Fruit fly (Drosophila melanogaster) whole organism, embryonic: ENCODE data around the gene Lcp65Aa.

ENCODE experiments used
- CG11398 ChIP-seq: fragments of 200-800 bp; sonication (Bioruptor generic); optimal IDR thresholded peaks from 2 replicates; lab custom pipeline; 2016; ENCODE audit warnings: missing biosample characterization, missing genetic modification characterization
- CG12071 ChIP-seq: fragments of 200-800 bp; sonication (Bioruptor generic); optimal IDR thresholded peaks from 3 replicates; lab custom pipeline; 2018; ENCODE audit warnings: missing biosample characterization, mild to moderate bottlenecking, missing genetic modification characterization
- CG12155 ChIP-seq: fragments of 200-800 bp; sonication (Bioruptor generic); optimal IDR thresholded peaks from 3 replicates; lab custom pipeline; 2016; ENCODE audit warnings: missing biosample characterization, missing genetic modification characterization
- CG12659 ChIP-seq: fragments of 200-800 bp; sonication (Bioruptor generic); optimal IDR thresholded peaks from 3 replicates; lab custom pipeline; 2017; ENCODE audit warnings: mild to moderate bottlenecking, missing biosample characterization, missing genetic modification reagents, missing genetic modification characterization
- CG13296 ChIP-seq: fragments of 200-800 bp; sonication (Bioruptor generic); optimal IDR thresholded peaks from 3 replicates; lab custom pipeline; 2018; ENCODE audit warnings: missing biosample characterization, mild to moderate bottlenecking, missing genetic modification characterization
- CG13424 ChIP-seq: fragments of 200-800 bp; sonication (Bioruptor generic); optimal IDR thresholded peaks from 2 replicates; lab custom pipeline; 2019; ENCODE audit warnings: missing biosample characterization, mild to moderate bottlenecking, missing genetic modification characterization, moderate library complexity
- CG14014 ChIP-seq: fragments of 200-800 bp; sonication (Bioruptor generic); IDR thresholded peaks from 2 replicates; pipeline ENCODE4 v1.3.6; 2022; ENCODE audit warnings: missing biosample characterization, missing genetic modification characterization
- CG15073 ChIP-seq: fragments of 200-800 bp; sonication (Bioruptor generic); optimal IDR thresholded peaks from 2 replicates; lab custom pipeline; 2016; ENCODE audit warnings: missing biosample characterization, missing genetic modification characterization
- CG15696 ChIP-seq: fragments of 200-800 bp; sonication (Bioruptor generic); optimal IDR thresholded peaks from 2 replicates; lab custom pipeline; 2019; ENCODE audit warnings: missing biosample characterization, mild to moderate bottlenecking, missing genetic modification characterization, moderate library complexity
- CG16779 ChIP-seq: fragments of 200-800 bp; sonication (Bioruptor generic); IDR thresholded peaks from 2 replicates; pipeline ENCODE4 v1.3.6; 2022; ENCODE audit warnings: missing biosample characterization, missing genetic modification characterization
- CG17361 ChIP-seq: fragments of 200-800 bp; sonication (Bioruptor generic); IDR thresholded peaks from 3 replicates; pipeline ENCODE4 v1.3.6; 2022; ENCODE audit warnings: missing biosample characterization, missing genetic modification characterization
- CG17802 ChIP-seq: fragments of 200-800 bp; sonication (Bioruptor generic); optimal IDR thresholded peaks from 2 replicates; lab custom pipeline; 2018; ENCODE audit warnings: missing biosample characterization, mild to moderate bottlenecking, missing genetic modification characterization, moderate library complexity
- CG1832 ChIP-seq: fragments of 200-800 bp; sonication (Bioruptor generic); optimal IDR thresholded peaks from 2 replicates; lab custom pipeline; 2017; ENCODE audit warnings: missing biosample characterization, mild to moderate bottlenecking, missing genetic modification characterization, inconsistent platforms
- CG18764 ChIP-seq: fragments of 200-800 bp; sonication (Bioruptor generic); optimal IDR thresholded peaks from 3 replicates; lab custom pipeline; 2016; ENCODE audit warnings: missing biosample characterization, missing genetic modification characterization
- CG2712 ChIP-seq: fragments of 200-800 bp; optimal IDR thresholded peaks from 3 replicates; lab custom pipeline; 2019; ENCODE audit warnings: missing biosample characterization, mild to moderate bottlenecking, missing genetic modification characterization, moderate library complexity
- CG30020 ChIP-seq: fragments of 200-800 bp; optimal IDR thresholded peaks from 2 replicates; lab custom pipeline; 2019; ENCODE audit warnings: missing biosample characterization, mild to moderate bottlenecking, missing genetic modification characterization, moderate library complexity
- CG31388 ChIP-seq: fragments of 200-800 bp; sonication (Bioruptor generic); optimal IDR thresholded peaks from 2 replicates; lab custom pipeline; 2016; ENCODE audit warnings: missing biosample characterization, missing genetic modification characterization
- CG31441 ChIP-seq: fragments of 200-800 bp; sonication (Bioruptor generic); IDR thresholded peaks from 2 replicates; pipeline ENCODE4 v1.3.6; 2022; ENCODE audit warnings: missing biosample characterization, missing genetic modification characterization
- CG32767 ChIP-seq: fragments of 200-800 bp; sonication (Bioruptor generic); IDR thresholded peaks from 2 replicates; pipeline ENCODE4 v1.3.6; 2022; ENCODE audit warnings: missing biosample characterization, missing genetic modification characterization
- CG4617 ChIP-seq: fragments of 200-800 bp; sonication (Bioruptor generic); optimal IDR thresholded peaks from 3 replicates; lab custom pipeline; 2016; ENCODE audit warnings: missing biosample characterization, missing genetic modification characterization, borderline replicate concordance
- CG6175 ChIP-seq: fragments of 200-800 bp; sonication (Bioruptor generic); IDR thresholded peaks from 3 replicates; pipeline ENCODE4 v1.3.6; 2022; ENCODE audit warnings: missing biosample characterization, missing genetic modification characterization
- CG8765 ChIP-seq: fragments of 200-800 bp; sonication (Bioruptor generic); IDR thresholded peaks from 2 replicates; pipeline ENCODE4 v1.3.6; 2022; ENCODE audit warnings: missing biosample characterization, missing genetic modification characterization
- CG9609 ChIP-seq: fragments of 200-800 bp; sonication (Bioruptor generic); optimal IDR thresholded peaks from 3 replicates; lab custom pipeline; 2016; ENCODE audit warnings: missing biosample characterization, missing genetic modification characterization
- CoRest ChIP-seq: fragments of 200-800 bp; sonication (Bioruptor generic); optimal IDR thresholded peaks from 3 replicates; lab custom pipeline; 2018; ENCODE audit warnings: missing biosample characterization, mild to moderate bottlenecking, missing genetic modification characterization, moderate library complexity
- Fer1 ChIP-seq: fragments of 200-800 bp; sonication (Bioruptor generic); optimal IDR thresholded peaks from 2 replicates; lab custom pipeline; 2017; ENCODE audit warnings: missing biosample characterization, mild to moderate bottlenecking, missing genetic modification characterization
- HLH4C ChIP-seq: fragments of 200-800 bp; sonication (Bioruptor generic); IDR thresholded peaks from 3 replicates; pipeline ENCODE4 v1.3.6; 2022; ENCODE audit warnings: missing biosample characterization, missing genetic modification characterization; ENCODE audit not compliant: partially characterized antibody
- Hand ChIP-seq: fragments of 200-800 bp; sonication (Bioruptor generic); optimal IDR thresholded peaks from 2 replicates; lab custom pipeline; 2017; ENCODE audit warnings: mild to moderate bottlenecking, missing biosample characterization, missing genetic modification reagents, missing genetic modification characterization
- Lpt ChIP-seq: fragments of >200 bp; optimal IDR thresholded peaks from 2 replicates; lab custom pipeline; 2018; ENCODE audit warnings: missing biosample characterization, missing genetic modification characterization
- Meics ChIP-seq: fragments of 200-800 bp; sonication (Bioruptor generic); optimal IDR thresholded peaks from 2 replicates; lab custom pipeline; 2017; ENCODE audit warnings: missing biosample characterization, mild to moderate bottlenecking, missing genetic modification characterization
- caup ChIP-seq: fragments of 200-800 bp; sonication (Bioruptor generic); optimal IDR thresholded peaks from 3 replicates; lab custom pipeline; 2017; ENCODE audit warnings: missing biosample characterization, mild to moderate bottlenecking, missing genetic modification characterization, moderate library complexity; ENCODE audit not compliant: severe bottlenecking
- dan ChIP-seq: fragments of 200-800 bp; sonication (Bioruptor generic); IDR thresholded peaks from 2 replicates; pipeline ENCODE4 v1.3.6; 2022; ENCODE audit warnings: missing biosample characterization, missing genetic modification characterization
- dmrt99B ChIP-seq: fragments of 200-800 bp; sonication (Bioruptor generic); optimal IDR thresholded peaks from 2 replicates; lab custom pipeline; 2018; ENCODE audit warnings: missing biosample characterization, mild to moderate bottlenecking, missing genetic modification characterization, moderate library complexity
- dpn ChIP-seq, 2 experiments: fragments of 200-800 bp; sonication (Bioruptor generic); optimal IDR thresholded peaks; 3 replicates each; lab custom pipeline; 2016; ENCODE audit warnings: missing biosample characterization in 2 of 2, missing genetic modification characterization in 2 of 2
- eve ChIP-seq, 2 experiments: fragments of >200 bp; optimal IDR thresholded peaks; 2 replicates each; lab custom pipeline; 2017; ENCODE audit warnings: missing biosample characterization in 2 of 2, missing genetic modification characterization in 2 of 2
- exex ChIP-seq: fragments of 200-800 bp; sonication (Bioruptor generic); optimal IDR thresholded peaks from 4 replicates; lab custom pipeline; 2018; ENCODE audit warnings: missing biosample characterization, mild to moderate bottlenecking, missing genetic modification characterization, moderate library complexity
- ftz-f1 ChIP-seq: fragments of 200-800 bp; sonication (Bioruptor generic); optimal IDR thresholded peaks from 2 replicates; lab custom pipeline; 2016; ENCODE audit warnings: missing biosample characterization, missing genetic modification characterization
- grn ChIP-seq: fragments of 200-800 bp; sonication (Bioruptor generic); optimal IDR thresholded peaks from 3 replicates; lab custom pipeline; 2017; ENCODE audit warnings: missing biosample characterization, missing genetic modification characterization
- lmd ChIP-seq: fragments of 200-800 bp; sonication (Bioruptor generic); IDR thresholded peaks from 2 replicates; pipeline ENCODE4 v1.3.6; 2022; ENCODE audit warnings: missing biosample characterization, missing genetic modification characterization
- lola ChIP-seq, 3 experiments: fragments of >200 bp in 2 of 3; fragments of 200-800 bp in 1 of 3; sonication (Bioruptor generic) in 1 of 3; optimal IDR thresholded peaks; 2 replicates each; lab custom pipeline; 2017 to 2019; ENCODE audit warnings: missing biosample characterization in 3 of 3, missing genetic modification characterization in 3 of 3, mild to moderate bottlenecking in 1 of 3, moderate library complexity in 1 of 3
- peb ChIP-seq: fragments of 200-800 bp; sonication (Bioruptor generic); IDR thresholded peaks from 2 replicates; pipeline ENCODE4 v1.3.6; 2022; ENCODE audit warnings: missing biosample characterization, missing genetic modification characterization
- pzg ChIP-seq: fragments of 200-800 bp; sonication (Bioruptor generic); optimal IDR thresholded peaks from 3 replicates; lab custom pipeline; 2018; ENCODE audit warnings: missing biosample characterization, mild to moderate bottlenecking, missing genetic modification characterization, moderate library complexity
- schlank ChIP-seq: fragments of 200-800 bp; sonication (Bioruptor generic); optimal IDR thresholded peaks from 2 replicates; lab custom pipeline; 2018; ENCODE audit warnings: missing biosample characterization, mild to moderate bottlenecking, missing genetic modification characterization
- sd ChIP-seq: fragments of 200-800 bp; sonication (Bioruptor generic); optimal IDR thresholded peaks from 3 replicates; lab custom pipeline; 2018; ENCODE audit warnings: missing biosample characterization, mild to moderate bottlenecking, missing genetic modification characterization, moderate library complexity
- tgo ChIP-seq: fragments of 200-800 bp; sonication (Bioruptor generic); IDR thresholded peaks from 3 replicates; pipeline ENCODE4 v1.3.6; 2022; ENCODE audit warnings: missing biosample characterization, missing genetic modification characterization
- tin ChIP-seq: fragments of 200-800 bp; sonication (Bioruptor generic); optimal IDR thresholded peaks from 3 replicates; lab custom pipeline; 2016; ENCODE audit warnings: missing biosample characterization, missing genetic modification characterization
- tna ChIP-seq: fragments of 200-800 bp; sonication (Bioruptor generic); IDR thresholded peaks from 2 replicates; pipeline ENCODE4 v1.3.6; 2022; ENCODE audit warnings: missing biosample characterization, missing genetic modification characterization; ENCODE audit not compliant: partially characterized antibody
- tup ChIP-seq: fragments of 200-800 bp; sonication (Bioruptor generic); optimal IDR thresholded peaks from 2 replicates; lab custom pipeline; 2016; ENCODE audit warnings: missing biosample characterization, mild to moderate bottlenecking, missing genetic modification characterization, moderate library complexity
- zen2 ChIP-seq: fragments of 200-800 bp; sonication (Bioruptor generic); IDR thresholded peaks from 3 replicates; pipeline ENCODE4 v1.3.6; 2022; ENCODE audit warnings: missing biosample characterization, missing genetic modification characterization; ENCODE audit not compliant: partially characterized antibody

The Lcp65Aa gene

DNA sequence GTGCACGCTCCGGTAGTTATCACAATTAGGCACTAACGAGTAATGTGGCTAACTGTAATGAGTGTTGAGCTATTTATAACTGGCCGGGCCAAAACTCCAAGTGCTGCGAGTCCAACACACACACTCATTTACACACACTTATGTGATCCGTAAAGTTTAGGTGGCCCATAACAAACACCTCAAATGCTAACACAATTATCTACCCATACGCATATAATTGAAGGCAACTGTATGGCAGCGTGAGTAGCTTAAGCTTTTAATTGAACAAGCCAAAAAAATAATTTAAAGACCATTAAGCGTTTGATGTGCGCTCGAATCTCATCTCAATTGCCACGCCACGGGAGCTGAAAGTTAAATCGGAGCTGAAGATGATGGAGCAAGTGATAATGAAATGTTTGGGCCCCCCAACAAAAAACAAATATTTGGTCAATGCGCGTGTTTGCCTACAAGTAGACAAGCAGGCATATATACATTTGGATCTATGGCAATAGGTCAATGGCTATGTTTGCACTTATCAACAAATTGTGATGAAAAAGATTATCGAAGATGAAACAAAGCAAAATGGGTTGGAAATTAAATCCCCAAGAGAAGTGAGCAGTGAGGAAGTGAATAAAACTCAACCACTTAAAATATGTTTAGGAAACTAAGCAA is 11.1 kb upstream of the Lcp65Aa start, which contains the start of gene Cpr65Av (continued):
- peak; percentile 39 for TF ChIP-seq CG13424 (tag; lab: Kevin White, UChicago)
- TF ChIP-seq Lpt (GFP tag; lab: Kevin White, UChicago), result no peak
- TF ChIP-seq CG12155 (GFP tag; lab: Kevin White, UChicago), result no peak
- TF ChIP-seq CG17361 (GFP tag; lab: Robert Waterston, UW), result no peak
- TF ChIP-seq CG2712 (tag; lab: Kevin White, UChicago), result no peak
- no peak for TF ChIP-seq zen2 (GFP tag; lab: Robert Waterston, UW)
- no peak for TF ChIP-seq CG6175 (GFP tag; lab: Robert Waterston, UW)
- TF ChIP-seq Meics (GFP tag; lab: Kevin White, UChicago), result no peak
- no peak for TF ChIP-seq tin (GFP tag; lab: Kevin White, UChicago)
- TF ChIP-seq ftz-f1 (GFP tag; lab: Kevin White, UChicago), result no peak
- no peak for TF ChIP-seq CG13296 (GFP tag; lab: Kevin White, UChicago)
- TF ChIP-seq CG32767 (GFP tag; lab: Robert Waterston, UW), result no peak
- TF ChIP-seq lola (GFP tag; optimal IDR thresholded peaks at IDR 0.05; lab: Kevin White, UChicago), result no peak
- TF ChIP-seq CG30020 (tag; lab: Kevin White, UChicago), result no peak
- TF ChIP-seq tup (GFP tag; lab: Kevin White, UChicago), result no peak
- peak; percentile 34; the same call in 1 of the 2 replicates for TF ChIP-seq CG14014 (GFP tag; lab: Robert Waterston, UW)
- no peak for TF ChIP-seq CG8765 (GFP tag; lab: Robert Waterston, UW)
- no peak for TF ChIP-seq grn (GFP tag; lab: Kevin White, UChicago)
- no peak for TF ChIP-seq schlank (tag; lab: Kevin White, UChicago)
- no peak for TF ChIP-seq pzg (GFP tag; lab: Kevin White, UChicago)
- no peak for TF ChIP-seq lmd (GFP tag; lab: Robert Waterston, UW)
- TF ChIP-seq Fer1 (GFP tag; lab: Kevin White, UChicago), result peak; percentile 25
- peak; percentile 17 for TF ChIP-seq CG12071 (GFP tag; lab: Kevin White, UChicago)
- peak in 1 of 2 experiments; percentile 21 for TF ChIP-seq eve (GFP tag; optimal IDR thresholded peaks at IDR 0.05; lab: Kevin White, UChicago)
- TF ChIP-seq CoRest (tag; lab: Kevin White, UChicago), result peak; percentile 7
- no peak for TF ChIP-seq CG15073 (GFP tag; lab: Kevin White, UChicago)
- TF ChIP-seq exex (tag; lab: Kevin White, UChicago), result no peak
- no peak for TF ChIP-seq tna (GFP tag; lab: Robert Waterston, UW)
- no peak for TF ChIP-seq caup
- no peak for TF ChIP-seq CG11398 (GFP tag; lab: Kevin White, UChicago)
- TF ChIP-seq sd (tag; lab: Kevin White, UChicago), result peak; percentile 15
- no peak for TF ChIP-seq CG4617
- no peak for TF ChIP-seq Hand (GFP tag; lab: Kevin White, UChicago)
- no peak for TF ChIP-seq CG16779 (GFP tag; lab: Robert Waterston, UW)
- no peak for TF ChIP-seq HLH4C (GFP tag; lab: Robert Waterston, UW)
- TF ChIP-seq, all 482 proteins: peak for 66

DNA sequence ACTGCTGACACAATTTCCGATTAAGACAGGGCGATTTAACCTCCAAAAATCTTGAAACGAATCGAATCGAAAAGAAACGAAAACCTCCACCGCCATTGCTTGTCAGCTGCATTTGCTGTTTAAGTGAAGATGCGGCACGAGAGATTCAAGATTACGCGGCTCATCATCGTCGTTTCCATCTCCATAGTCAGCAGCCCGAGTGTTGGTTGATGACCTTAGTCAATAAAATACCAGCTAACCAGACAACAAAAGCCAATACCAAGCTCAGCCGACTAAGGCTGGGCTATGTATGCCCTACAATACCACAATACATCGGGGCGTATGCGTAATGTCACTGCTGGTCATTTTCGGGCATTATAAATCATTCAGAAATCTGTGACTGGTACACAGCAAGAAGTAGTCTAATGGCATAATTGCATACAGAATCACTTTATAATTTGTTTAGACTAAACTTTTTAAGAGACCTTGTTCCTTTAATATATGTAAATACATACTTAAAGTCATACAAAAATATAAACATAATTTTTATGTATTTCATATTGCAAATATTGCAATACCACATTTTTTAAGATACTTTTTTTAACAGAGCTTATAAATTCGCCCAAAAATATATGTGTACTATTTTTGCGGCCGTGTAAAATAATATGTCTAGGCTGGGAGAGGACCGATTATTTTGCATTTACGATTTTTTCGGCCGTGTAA is 10.2 kb upstream of the Lcp65Aa start:
- no peak for TF ChIP-seq CG31441 (GFP tag; lab: Robert Waterston, UW)
- no peak for TF ChIP-seq CG18764 (GFP tag; lab: Kevin White, UChicago)
- no peak for TF ChIP-seq dpn (GFP tag; optimal IDR thresholded peaks at IDR 0.05; lab: Kevin White, UChicago)
- TF ChIP-seq dan (GFP tag; lab: Robert Waterston, UW), result no peak
- no peak; the same call in 1 of the 2 replicates for TF ChIP-seq lmd (GFP tag; lab: Robert Waterston, UW)
- TF ChIP-seq dmrt99B (tag; lab: Kevin White, UChicago), result peak; percentile 18
- no peak for TF ChIP-seq peb (GFP tag; lab: Robert Waterston, UW)
- TF ChIP-seq CG1832, result no peak
- peak; percentile 4 for TF ChIP-seq CG12659 (GFP tag; lab: Kevin White, UChicago)
- TF ChIP-seq CG31388 (GFP tag; lab: Kevin White, UChicago), result no peak
- TF ChIP-seq CG9609 (GFP tag; lab: Kevin White, UChicago), result no peak
- no peak for TF ChIP-seq CG17802 (tag; lab: Kevin White, UChicago)
- TF ChIP-seq tgo (GFP tag; lab: Robert Waterston, UW), result peak; percentile 14; the same call in 1 of the 3 replicates
- TF ChIP-seq CG15696, result no peak
